Fruit fly (Drosophila melanogaster): ENCODE results near the gene Tudor-SN.

DNA sequence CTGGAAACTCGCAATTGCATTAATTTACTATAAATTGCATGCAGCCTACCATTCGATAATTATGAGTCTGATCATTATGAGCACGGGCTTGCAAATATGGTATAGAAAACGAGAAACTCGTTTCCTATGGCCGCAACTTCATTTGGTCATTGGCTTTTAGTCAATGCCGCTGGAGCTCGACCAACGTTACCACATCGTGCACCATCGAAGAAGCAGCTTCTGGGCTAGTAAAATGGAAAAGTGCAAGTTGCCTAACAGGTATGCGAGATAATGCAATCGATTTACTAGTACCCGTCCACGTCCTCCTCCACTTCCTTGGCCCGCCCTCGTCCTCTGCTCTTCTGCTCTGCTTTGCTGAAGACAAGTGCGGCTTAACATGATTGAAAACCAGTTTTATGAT, 20.1 kb upstream of the Tudor-SN start:
- no peak for TF ChIP-seq tai (GFP tag; optimal IDR thresholded peaks at IDR 0.05)
- no peak for TF ChIP-seq CG32264 (GFP tag; optimal IDR thresholded peaks at IDR 0.05)
- TF ChIP-seq dl (GFP tag; optimal IDR thresholded peaks at IDR 0.05; ENCODE audit: insufficient read depth in 1 of 2, partially characterized antibody in 2 of 2) = no peak
- TF ChIP-seq Hr83 (GFP tag; optimal IDR thresholded peaks at IDR 0.05; ENCODE audit: poor library complexity, severe bottlenecking) = no peak
- TF ChIP-seq Abd-B (GFP tag; optimal IDR thresholded peaks at IDR 0.05) = no peak
- TF ChIP-seq pan (optimal IDR thresholded peaks at IDR 0.05) = no peak
- no peak for TF ChIP-seq h (GFP tag; optimal IDR thresholded peaks at IDR 0.05)
- no peak for TF ChIP-seq GATAd (GFP tag; optimal IDR thresholded peaks at IDR 0.05)
- TF ChIP-seq Hnf4 (GFP tag; optimal IDR thresholded peaks at IDR 0.05) = no peak
- no peak for TF ChIP-seq woc (GFP tag; optimal IDR thresholded peaks at IDR 0.05)
